Fruit fly (Drosophila melanogaster) whole organism, embryonic: ENCODE data around the gene CG31675.

Experiments
- Atf6 ChIP-seq: fragments of 200-800 bp; sonication (Bioruptor generic); IDR thresholded peaks from 2 replicates; pipeline ENCODE4 v1.3.6; 2022; ENCODE audit warnings: missing biosample characterization, missing genetic modification characterization
- CG10209 ChIP-seq: fragments of 200-800 bp; sonication (Bioruptor generic); optimal IDR thresholded peaks from 3 replicates; lab custom pipeline; 2017; ENCODE audit warnings: missing biosample characterization, mild to moderate bottlenecking, missing genetic modification characterization, missing genetic modification reagents
- CG10543 ChIP-seq: fragments of 200-800 bp; sonication (Bioruptor generic); optimal IDR thresholded peaks from 3 replicates; lab custom pipeline; 2017; ENCODE audit warnings: missing biosample characterization, mild to moderate bottlenecking, missing genetic modification characterization, moderate library complexity
- CG10565 ChIP-seq: fragments of 200-800 bp; sonication (Bioruptor generic); optimal IDR thresholded peaks from 3 replicates; lab custom pipeline; 2016; ENCODE audit warnings: missing biosample characterization, mild to moderate bottlenecking, missing genetic modification characterization
- CG11085 ChIP-seq: fragments of 200-800 bp; sonication (Bioruptor generic); IDR thresholded peaks from 2 replicates; pipeline ENCODE4 v1.3.6; 2022; ENCODE audit warnings: missing biosample characterization, missing genetic modification characterization
- CG11560 ChIP-seq: fragments of 200-800 bp; sonication (Bioruptor generic); IDR thresholded peaks from 3 replicates; pipeline ENCODE4 v1.3.6; 2022; ENCODE audit warnings: missing biosample characterization, missing genetic modification characterization
- CG12236 ChIP-seq: fragments of 200-800 bp; sonication (Bioruptor generic); optimal IDR thresholded peaks from 2 replicates; lab custom pipeline; 2016; ENCODE audit warnings: missing biosample characterization, missing genetic modification characterization
- CG12299 ChIP-seq: fragments of 200-800 bp; sonication (Bioruptor generic); optimal IDR thresholded peaks from 2 replicates; lab custom pipeline; 2018; ENCODE audit warnings: missing biosample characterization, mild to moderate bottlenecking, missing genetic modification characterization
- CG12744 ChIP-seq: fragments of 200-800 bp; sonication (Bioruptor generic); optimal IDR thresholded peaks from 2 replicates; lab custom pipeline; 2016; ENCODE audit warnings: missing biosample characterization, missing genetic modification characterization
- CG12942 ChIP-seq: fragments of 200-800 bp; sonication (Bioruptor generic); optimal IDR thresholded peaks from 3 replicates; lab custom pipeline; 2016; ENCODE audit warnings: missing biosample characterization, missing genetic modification characterization
- CG13287 ChIP-seq: fragments of 200-800 bp; sonication (Bioruptor generic); IDR thresholded peaks from 2 replicates; pipeline ENCODE4 v1.3.6; 2022; ENCODE audit warnings: missing biosample characterization, missing genetic modification characterization; ENCODE audit not compliant: partially characterized antibody
- CG17802 ChIP-seq: fragments of 200-800 bp; sonication (Bioruptor generic); optimal IDR thresholded peaks from 2 replicates; lab custom pipeline; 2018; ENCODE audit warnings: missing biosample characterization, mild to moderate bottlenecking, missing genetic modification characterization, moderate library complexity
- CG18619 ChIP-seq: fragments of 200-800 bp; sonication (Bioruptor generic); optimal IDR thresholded peaks from 3 replicates; lab custom pipeline; 2017; ENCODE audit warnings: missing biosample characterization, mild to moderate bottlenecking, missing genetic modification characterization
- CG2875 ChIP-seq: fragments of 200-800 bp; sonication (Bioruptor generic); optimal IDR thresholded peaks from 2 replicates; lab custom pipeline; 2017; ENCODE audit warnings: missing biosample characterization, mild to moderate bottlenecking, missing genetic modification characterization, missing genetic modification reagents
- CG32767 ChIP-seq: fragments of 200-800 bp; sonication (Bioruptor generic); IDR thresholded peaks from 2 replicates; pipeline ENCODE4 v1.3.6; 2022; ENCODE audit warnings: missing biosample characterization, missing genetic modification characterization
- CG3995 ChIP-seq: fragments of 200-800 bp; sonication (Bioruptor generic); optimal IDR thresholded peaks from 3 replicates; lab custom pipeline; 2016; ENCODE audit warnings: missing biosample characterization, missing genetic modification characterization
- CG4424 ChIP-seq: fragments of 200-800 bp; sonication (Bioruptor generic); optimal IDR thresholded peaks from 3 replicates; lab custom pipeline; 2016; ENCODE audit warnings: missing biosample characterization, missing genetic modification characterization
- CG5180 ChIP-seq: fragments of 200-800 bp; sonication (Bioruptor generic); optimal IDR thresholded peaks from 3 replicates; lab custom pipeline; 2017; ENCODE audit warnings: missing biosample characterization, missing genetic modification characterization, mild to moderate bottlenecking, moderate library complexity, missing genetic modification reagents
- CG6791 ChIP-seq: fragments of 200-800 bp; sonication (Bioruptor generic); IDR thresholded peaks from 3 replicates; pipeline ENCODE4 v1.3.6; 2022; ENCODE audit warnings: missing biosample characterization, missing genetic modification characterization; ENCODE audit not compliant: partially characterized antibody
- CG9215 ChIP-seq: fragments of 200-800 bp; sonication (Bioruptor generic); IDR thresholded peaks from 2 replicates; pipeline ENCODE4 v1.3.6; 2022; ENCODE audit warnings: missing biosample characterization, missing genetic modification characterization
- Dad ChIP-seq: fragments of 200-800 bp; sonication (Bioruptor generic); optimal IDR thresholded peaks from 3 replicates; lab custom pipeline; 2016; ENCODE audit warnings: missing biosample characterization, missing genetic modification characterization
- Dip3 ChIP-seq: fragments of 200-800 bp; sonication (Bioruptor generic); optimal IDR thresholded peaks from 3 replicates; lab custom pipeline; 2016; ENCODE audit warnings: missing biosample characterization, missing genetic modification characterization
- E2f2 ChIP-seq: fragments of 200-800 bp; sonication (Bioruptor generic); IDR thresholded peaks from 2 replicates; pipeline ENCODE4 v1.3.6; 2022; ENCODE audit warnings: missing biosample characterization, missing genetic modification characterization
- Fer1 ChIP-seq: fragments of 200-800 bp; sonication (Bioruptor generic); optimal IDR thresholded peaks from 2 replicates; lab custom pipeline; 2017; ENCODE audit warnings: missing biosample characterization, mild to moderate bottlenecking, missing genetic modification characterization
- Gsc ChIP-seq: fragments of 200-800 bp; sonication (Bioruptor generic); IDR thresholded peaks from 2 replicates; pipeline ENCODE4 v1.3.6; 2022; ENCODE audit warnings: missing biosample characterization, missing genetic modification characterization
- HLH3B ChIP-seq: fragments of 200-800 bp; sonication (Bioruptor generic); IDR thresholded peaks from 2 replicates; pipeline ENCODE4 v1.3.6; 2022; ENCODE audit warnings: missing biosample characterization, missing genetic modification characterization
- Hr39 ChIP-seq: fragments of >200 bp; optimal IDR thresholded peaks from 2 replicates; lab custom pipeline; 2017
- Hsf ChIP-seq: fragments of 200-800 bp; sonication (Bioruptor generic); optimal IDR thresholded peaks from 3 replicates; lab custom pipeline; 2016; ENCODE audit warnings: missing biosample characterization, missing genetic modification characterization
- Mad ChIP-seq: fragments of 200-800 bp; sonication (Bioruptor generic); optimal IDR thresholded peaks from 2 replicates; lab custom pipeline; 2016; ENCODE audit warnings: missing biosample characterization, missing genetic modification characterization
- Mes4 ChIP-seq: fragments of 200-800 bp; sonication (Bioruptor generic); optimal IDR thresholded peaks from 2 replicates; lab custom pipeline; 2016; ENCODE audit warnings: missing biosample characterization, missing genetic modification characterization
- Myb ChIP-seq: fragments of 200-800 bp; sonication (Bioruptor generic); optimal IDR thresholded peaks from 2 replicates; lab custom pipeline; 2016; ENCODE audit warnings: missing biosample characterization, missing genetic modification characterization
- amos ChIP-seq: fragments of 200-800 bp; sonication (Bioruptor generic); IDR thresholded peaks from 2 replicates; pipeline ENCODE4 v1.3.6; 2022; ENCODE audit warnings: missing biosample characterization, missing genetic modification characterization; ENCODE audit not compliant: partially characterized antibody
- caup ChIP-seq: fragments of 200-800 bp; sonication (Bioruptor generic); optimal IDR thresholded peaks from 3 replicates; lab custom pipeline; 2017; ENCODE audit warnings: missing biosample characterization, mild to moderate bottlenecking, missing genetic modification characterization, moderate library complexity; ENCODE audit not compliant: severe bottlenecking
- esg ChIP-seq: fragments of 200-800 bp; sonication (Bioruptor generic); conservative IDR thresholded peaks from 2 replicates; pipeline ENCODE4 v1.3.6; 2022; ENCODE audit warnings: missing biosample characterization, missing genetic modification characterization
- gem ChIP-seq: fragments of 200-800 bp; sonication (Bioruptor generic); optimal IDR thresholded peaks from 2 replicates; lab custom pipeline; 2019; ENCODE audit warnings: missing biosample characterization, mild to moderate bottlenecking, missing genetic modification characterization, moderate library complexity
- grn ChIP-seq: fragments of 200-800 bp; sonication (Bioruptor generic); optimal IDR thresholded peaks from 3 replicates; lab custom pipeline; 2017; ENCODE audit warnings: missing biosample characterization, missing genetic modification characterization
- kah ChIP-seq: fragments of 200-800 bp; sonication (Bioruptor generic); optimal IDR thresholded peaks from 2 replicates; lab custom pipeline; 2018; ENCODE audit warnings: missing biosample characterization, mild to moderate bottlenecking, missing genetic modification characterization
- lab ChIP-seq: fragments of 200-800 bp; sonication (Bioruptor generic); optimal IDR thresholded peaks from 3 replicates; lab custom pipeline; 2017; ENCODE audit warnings: missing biosample characterization, missing genetic modification characterization, mild to moderate bottlenecking, moderate library complexity, missing genetic modification reagents
- maf-S ChIP-seq: fragments of 200-800 bp; sonication (Bioruptor generic); optimal IDR thresholded peaks from 2 replicates; lab custom pipeline; 2016; ENCODE audit warnings: missing biosample characterization, missing genetic modification characterization
- pho ChIP-seq: fragments of 200-800 bp; sonication (Bioruptor generic); optimal IDR thresholded peaks from 2 replicates; lab custom pipeline; 2016; ENCODE audit warnings: missing biosample characterization, missing genetic modification characterization
- psq ChIP-seq: fragments of 200-800 bp; sonication (Bioruptor generic); optimal IDR thresholded peaks from 2 replicates; lab custom pipeline; 2017; ENCODE audit warnings: missing biosample characterization, missing genetic modification characterization
- ranshi ChIP-seq: fragments of 200-800 bp; sonication (Bioruptor generic); IDR thresholded peaks from 2 replicates; pipeline ENCODE4 v1.3.6; 2022; ENCODE audit warnings: missing biosample characterization, missing genetic modification characterization
- ro ChIP-seq: fragments of 200-800 bp; sonication (Bioruptor generic); IDR thresholded peaks from 2 replicates; pipeline ENCODE4 v1.3.6; 2022; ENCODE audit warnings: missing biosample characterization, missing genetic modification characterization
- sd ChIP-seq: fragments of 200-800 bp; sonication (Bioruptor generic); optimal IDR thresholded peaks from 3 replicates; lab custom pipeline; 2018; ENCODE audit warnings: missing biosample characterization, mild to moderate bottlenecking, missing genetic modification characterization, moderate library complexity
- sens ChIP-seq: fragments of 200-800 bp; sonication (Bioruptor generic); peaks from one replicate; lab custom pipeline; 2016; ENCODE audit warnings: missing biosample characterization, missing genetic modification characterization
- sr ChIP-seq: fragments of 200-800 bp; sonication (Bioruptor generic); IDR thresholded peaks from 3 replicates; pipeline ENCODE4 v1.3.6; 2022; ENCODE audit warnings: missing biosample characterization, missing genetic modification characterization
- tio ChIP-seq: fragments of 200-800 bp; sonication (Bioruptor generic); optimal IDR thresholded peaks from 2 replicates; lab custom pipeline; 2017; ENCODE audit warnings: missing biosample characterization, missing genetic modification characterization, inconsistent platforms
- wor ChIP-seq: fragments of 200-800 bp; sonication (Bioruptor generic); IDR thresholded peaks from 2 replicates; pipeline ENCODE4 v1.3.6; 2022; ENCODE audit warnings: missing biosample characterization, missing genetic modification characterization

Gene CG31675

DNA sequence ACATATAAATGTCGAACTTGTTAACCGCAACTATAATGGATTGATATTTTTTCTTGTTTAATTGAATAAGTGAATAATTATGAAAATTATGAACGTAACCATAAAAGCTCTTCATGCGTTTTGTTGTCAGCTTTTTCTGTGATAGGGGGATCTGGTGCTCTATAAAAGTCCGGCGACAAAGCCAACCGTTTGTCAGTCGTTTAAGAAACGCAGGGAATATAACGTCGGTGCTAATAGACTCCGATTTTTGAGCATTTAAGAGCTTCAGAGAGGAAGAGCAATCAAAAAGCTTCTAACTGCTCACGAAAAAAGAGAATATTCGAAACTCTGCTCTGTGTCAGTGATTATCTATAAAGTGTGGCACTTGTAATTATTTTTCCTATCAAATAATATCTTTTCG lies 36.5 kb upstream of the CG31675 start, which contains the start of gene CG31674 (continued):
- peak; percentile 16 for TF ChIP-seq lab
- TF ChIP-seq Dip3 (GFP tag; lab: Kevin White, UChicago), result no peak
- TF ChIP-seq Atf6 (GFP tag; lab: Robert Waterston, UW), result no peak
- TF ChIP-seq wor (GFP tag; lab: Robert Waterston, UW), result no peak
- TF ChIP-seq CG11085 (GFP tag; lab: Robert Waterston, UW), result no peak
- TF ChIP-seq amos, result no peak; the same call in 1 of the 2 replicates
- TF ChIP-seq CG4424 (GFP tag; lab: Kevin White, UChicago), result no peak
- TF ChIP-seq CG6791 (GFP tag; lab: Robert Waterston, UW), result no peak
- no peak for TF ChIP-seq pho
- peak; percentile 28 for TF ChIP-seq grn
- no peak for TF ChIP-seq CG17802 (tag; lab: Kevin White, UChicago)
- no peak for TF ChIP-seq maf-S (GFP tag; lab: Kevin White, UChicago)
- no peak for TF ChIP-seq CG10543 (GFP tag; lab: Kevin White, UChicago)
- peak; percentile 24 for TF ChIP-seq Fer1
- no peak for TF ChIP-seq Mad (GFP tag; lab: Kevin White, UChicago)
- TF ChIP-seq CG3995 (GFP tag; lab: Kevin White, UChicago), result no peak
- TF ChIP-seq tio (GFP tag; lab: Kevin White, UChicago), result no peak
- no peak for TF ChIP-seq sr
- TF ChIP-seq ranshi (GFP tag; lab: Robert Waterston, UW), result no peak; the same call in 1 of the 2 replicates
- no peak for TF ChIP-seq CG12299 (tag; lab: Kevin White, UChicago)
- no peak for TF ChIP-seq CG10209 (GFP tag; lab: Kevin White, UChicago)
- TF ChIP-seq gem (tag; lab: Kevin White, UChicago), result no peak
- TF ChIP-seq sens (GFP tag; lab: Kevin White, UChicago), result peak; percentile 28
- peak; percentile 23 for TF ChIP-seq CG5180
- TF ChIP-seq caup (GFP tag; lab: Kevin White, UChicago), result peak; percentile 35
- no peak for TF ChIP-seq Mes4 (GFP tag; lab: Kevin White, UChicago)
- TF ChIP-seq CG18619 (GFP tag; lab: Kevin White, UChicago), result no peak
- no peak for TF ChIP-seq HLH3B
- no peak for TF ChIP-seq CG9215 (GFP tag; lab: Robert Waterston, UW)
- TF ChIP-seq E2f2 (GFP tag; lab: Robert Waterston, UW), result no peak
- no peak for TF ChIP-seq Gsc (GFP tag; lab: Robert Waterston, UW)
- no peak for TF ChIP-seq Dad (GFP tag; lab: Kevin White, UChicago)
- no peak for TF ChIP-seq sd (tag; lab: Kevin White, UChicago)
- TF ChIP-seq Myb (GFP tag; lab: Kevin White, UChicago), result no peak
- TF ChIP-seq ro (GFP tag; lab: Robert Waterston, UW), result no peak
- no peak for TF ChIP-seq CG32767
- TF ChIP-seq CG2875 (GFP tag; lab: Kevin White, UChicago), result no peak
- TF ChIP-seq Hr39 (lab: Kevin White, UChicago), result no peak
- TF ChIP-seq CG11560 (tag; lab: Robert Waterston, UW), result no peak
- peak; percentile 53; the same call in 1 of the 2 replicates for TF ChIP-seq CG13287 (GFP tag; lab: Robert Waterston, UW)
- no peak for TF ChIP-seq CG12236 (GFP tag; lab: Kevin White, UChicago)
- no peak for TF ChIP-seq esg (GFP tag; lab: Robert Waterston, UW)
- TF ChIP-seq CG12942 (GFP tag; lab: Kevin White, UChicago), result no peak
- no peak for TF ChIP-seq CG12744 (GFP tag; lab: Kevin White, UChicago)
- TF ChIP-seq psq (GFP tag; lab: Kevin White, UChicago), result no peak
- no peak for TF ChIP-seq Hsf (GFP tag; lab: Kevin White, UChicago)
- TF ChIP-seq CG10565 (GFP tag; lab: Kevin White, UChicago), result no peak
- no peak for TF ChIP-seq kah
